Worm (Caenorhabditis elegans) whole organism, L1 larva: ENCODE data around the gene ZK1240.9.

ENCODE experiments used
- C04F5.9 ChIP-seq: sonication (generic microtip); optimal IDR thresholded peaks from 2 replicates; lab custom pipeline; 2016; ENCODE audit warnings: missing genetic modification characterization, missing compliant biosample characterization
- C34B4.2 ChIP-seq: sonication (generic microtip); optimal IDR thresholded peaks from 2 replicates; lab custom pipeline; 2017; ENCODE audit warnings: mild to moderate bottlenecking, missing genetic modification characterization, missing compliant biosample characterization
- F16B12.6 ChIP-seq: fragments of 150-350 bp; optimal IDR thresholded peaks from 2 replicates; lab custom pipeline; 2014; ENCODE audit warnings: missing biosample characterization, missing genetic modification characterization
- alr-1 ChIP-seq: fragments of 200-800 bp; sonication (Bioruptor generic); optimal IDR thresholded peaks from 2 replicates; lab custom pipeline; 2018; ENCODE audit warnings: borderline replicate concordance, mild to moderate bottlenecking, missing genetic modification characterization, missing compliant biosample characterization
- aly-2 ChIP-seq: fragments of 150-350 bp; optimal IDR thresholded peaks from 2 replicates; lab custom pipeline; 2014; ENCODE audit warnings: missing biosample characterization, missing genetic modification characterization
- ama-1 ChIP-seq: fragments of 150-350 bp; optimal IDR thresholded peaks from 2 replicates; lab custom pipeline; 2014
- ceh-8 ChIP-seq: fragments of 200-800 bp; sonication (Bioruptor generic); optimal IDR thresholded peaks from 2 replicates; lab custom pipeline; 2018; ENCODE audit warnings: mild to moderate bottlenecking, missing genetic modification characterization, moderate library complexity, missing compliant biosample characterization
- ceh-88 ChIP-seq: fragments of 200-800 bp; sonication (Bioruptor generic); IDR thresholded peaks from 2 replicates; pipeline ENCODE4 v1.3.6; 2022; ENCODE audit warnings: missing genetic modification characterization, missing compliant biosample characterization
- ces-1 ChIP-seq: fragments of 150-350 bp; optimal IDR thresholded peaks from 2 replicates; lab custom pipeline; 2014; ENCODE audit warnings: missing biosample characterization, missing genetic modification reagents, missing genetic modification characterization
- dpl-1 ChIP-seq, 3 experiments: fragments of 150-350 bp in 2 of 3; sonication (generic microtip) in 1 of 3; optimal IDR thresholded peaks; 2 replicates each; lab custom pipeline; 2014 to 2017; ENCODE audit warnings: missing biosample characterization in 3 of 3, missing genetic modification characterization in 3 of 3, missing genetic modification reagents in 3 of 3
- egl-13 ChIP-seq: sonication (generic microtip); optimal IDR thresholded peaks from 2 replicates; lab custom pipeline; 2016; ENCODE audit warnings: missing genotype, missing genetic modification reagents, missing genetic modification characterization, missing compliant biosample characterization
- fkh-4 ChIP-seq: sonication (generic microtip); optimal IDR thresholded peaks from 2 replicates; lab custom pipeline; 2016; ENCODE audit warnings: missing compliant biosample characterization, missing genetic modification characterization, borderline replicate concordance
- fkh-8 ChIP-seq: sonication (generic microtip); optimal IDR thresholded peaks from 2 replicates; lab custom pipeline; 2016; ENCODE audit warnings: mild to moderate bottlenecking, missing genetic modification characterization, missing compliant biosample characterization
- irx-1 ChIP-seq: sonication (generic microtip); optimal IDR thresholded peaks from 2 replicates; lab custom pipeline; 2016; ENCODE audit warnings: missing genetic modification characterization, missing compliant biosample characterization
- jun-1 ChIP-seq: fragments of 150-350 bp; optimal IDR thresholded peaks from 2 replicates; lab custom pipeline; 2014; ENCODE audit warnings: missing biosample characterization, missing genetic modification reagents, missing genetic modification characterization
- lin-14 ChIP-seq: fragments of 200-800 bp; sonication (Bioruptor generic); optimal IDR thresholded peaks from 2 replicates; lab custom pipeline; 2018; ENCODE audit warnings: mild to moderate bottlenecking, missing genetic modification characterization, moderate library complexity, missing compliant biosample characterization
- lir-3 ChIP-seq: sonication (generic microtip); optimal IDR thresholded peaks from 2 replicates; lab custom pipeline; 2016; ENCODE audit warnings: mild to moderate bottlenecking, missing genetic modification characterization, moderate library complexity, missing compliant biosample characterization; ENCODE audit not compliant: poor library complexity
- lsy-2 ChIP-seq, 2 experiments: fragments of 150-350 bp; optimal IDR thresholded peaks; 2 replicates each; lab custom pipeline; 2014; ENCODE audit warnings: missing biosample characterization in 2 of 2, missing genetic modification characterization in 2 of 2
- mab-9 ChIP-seq: fragments of 200-800 bp; sonication (Bioruptor generic); IDR thresholded peaks from 2 replicates; pipeline ENCODE4 v1.3.6; 2022; ENCODE audit warnings: missing genetic modification reagents, missing genetic modification characterization, missing compliant biosample characterization
- mep-1 ChIP-seq: fragments of 150-350 bp; optimal IDR thresholded peaks from 2 replicates; lab custom pipeline; 2014; ENCODE audit warnings: missing biosample characterization, missing genetic modification characterization
- nhr-12 ChIP-seq: sonication (generic microtip); optimal IDR thresholded peaks from 2 replicates; lab custom pipeline; 2017; ENCODE audit warnings: missing biosample characterization, missing genetic modification characterization
- nhr-19 ChIP-seq: fragments of 200-800 bp; sonication (Bioruptor generic); conservative IDR thresholded peaks from 2 replicates; pipeline ENCODE4 v1.3.6; 2022; ENCODE audit warnings: missing genetic modification characterization, missing compliant biosample characterization
- nhr-237 ChIP-seq: fragments of 150-350 bp; optimal IDR thresholded peaks from 2 replicates; lab custom pipeline; 2014; ENCODE audit warnings: missing biosample characterization, missing genetic modification characterization
- nhr-28 ChIP-seq: fragments of 150-350 bp; optimal IDR thresholded peaks from 2 replicates; lab custom pipeline; 2014; ENCODE audit warnings: missing biosample characterization, missing genetic modification characterization
- nhr-71 ChIP-seq: sonication (generic microtip); optimal IDR thresholded peaks from 2 replicates; lab custom pipeline; 2016; ENCODE audit warnings: mild to moderate bottlenecking, missing genetic modification characterization, moderate library complexity, missing compliant biosample characterization
- nhr-76 ChIP-seq: sonication (generic microtip); optimal IDR thresholded peaks from 2 replicates; lab custom pipeline; 2017; ENCODE audit warnings: missing biosample characterization, missing genetic modification characterization
- nhr-77 ChIP-seq: fragments of 150-350 bp; optimal IDR thresholded peaks from 2 replicates; lab custom pipeline; 2014; ENCODE audit warnings: missing biosample characterization, missing genetic modification characterization
- nhr-90 ChIP-seq: sonication (generic microtip); optimal IDR thresholded peaks from 2 replicates; lab custom pipeline; 2016; ENCODE audit warnings: mild to moderate bottlenecking, missing genetic modification characterization, missing compliant biosample characterization; ENCODE audit not compliant: poor library complexity
- pax-3 ChIP-seq: fragments of 200-800 bp; sonication (Bioruptor generic); optimal IDR thresholded peaks from 2 replicates; lab custom pipeline; 2018; ENCODE audit warnings: mild to moderate bottlenecking, missing genetic modification characterization, moderate library complexity, missing compliant biosample characterization
- pqm-1 ChIP-seq: sonication (generic microtip); optimal IDR thresholded peaks from 3 replicates; lab custom pipeline; 2017; ENCODE audit warnings: missing biosample characterization, missing genetic modification characterization
- rnt-1 ChIP-seq: sonication (generic microtip); optimal IDR thresholded peaks from 2 replicates; lab custom pipeline; 2016; ENCODE audit warnings: mild to moderate bottlenecking, missing genetic modification characterization, moderate library complexity, missing compliant biosample characterization
- skn-1 ChIP-seq: fragments of 150-350 bp; optimal IDR thresholded peaks from 2 replicates; lab custom pipeline; 2014; ENCODE audit warnings: missing biosample characterization, missing genetic modification characterization
- snpc-4 ChIP-seq: fragments of 150-350 bp; optimal IDR thresholded peaks from 2 replicates; lab custom pipeline; 2014; ENCODE audit warnings: missing biosample characterization, missing genetic modification characterization
- sox-4 ChIP-seq: sonication (generic microtip); optimal IDR thresholded peaks from 2 replicates; lab custom pipeline; 2016; ENCODE audit warnings: missing genetic modification characterization, missing compliant biosample characterization
- tbx-2 ChIP-seq: sonication (generic microtip); optimal IDR thresholded peaks from 2 replicates; lab custom pipeline; 2016; ENCODE audit warnings: missing genetic modification characterization, missing compliant biosample characterization
- tlp-1 ChIP-seq: fragments of 150-350 bp; optimal IDR thresholded peaks from 2 replicates; lab custom pipeline; 2014; ENCODE audit warnings: missing biosample characterization, missing genetic modification characterization
- unc-30 ChIP-seq: sonication (generic microtip); optimal IDR thresholded peaks from 2 replicates; lab custom pipeline; 2017; ENCODE audit warnings: missing biosample characterization, missing genetic modification characterization
- unc-62 ChIP-seq: fragments of 150-350 bp; optimal IDR thresholded peaks from 2 replicates; lab custom pipeline; 2014; ENCODE audit warnings: missing biosample characterization, missing genetic modification reagents, missing genetic modification characterization
- unc-86 ChIP-seq: sonication (generic microtip); optimal IDR thresholded peaks from 2 replicates; lab custom pipeline; 2016; ENCODE audit warnings: missing genetic modification characterization, missing compliant biosample characterization
- unc-98 ChIP-seq: fragments of 200-800 bp; sonication (Bioruptor generic); IDR thresholded peaks from 2 replicates; pipeline ENCODE4 v1.3.6; 2022; ENCODE audit warnings: missing genetic modification characterization, missing compliant biosample characterization
- vab-15 ChIP-seq: sonication (generic microtip); optimal IDR thresholded peaks from 2 replicates; lab custom pipeline; 2017; ENCODE audit warnings: missing genotype, mild to moderate bottlenecking, missing genetic modification characterization, missing compliant biosample characterization
- zip-4 ChIP-seq: fragments of 200-800 bp; sonication (Bioruptor generic); optimal IDR thresholded peaks from 2 replicates; lab custom pipeline; 2018; ENCODE audit warnings: mild to moderate bottlenecking, missing genetic modification characterization, moderate library complexity, missing compliant biosample characterization
- ztf-4 ChIP-seq: fragments of 150-350 bp; optimal IDR thresholded peaks from 2 replicates; lab custom pipeline; 2014; ENCODE audit warnings: missing biosample characterization, missing genetic modification characterization

Gene ZK1240.9

ce11 chrII:2342004-2342479, 24.1 kb downstream of the ZK1240.9 start, which contains the start of gene F43C11.6 (continued):
- TF ChIP-seq lir-3 (tag; lab: Kevin White, UChicago) (no peak), nhr-28 (no peak), skn-1 (tag; lab: Kevin White, UChicago) (peak; percentile 23), unc-62 (GFP tag; lab: Kevin White, UChicago) (no peak), C34B4.2 (no peak), nhr-12 (tag; lab: Kevin White, UChicago) (no peak), nhr-90 (tag; lab: Kevin White, UChicago) (no peak), lin-14 (no peak), aly-2 (tag; lab: Kevin White, UChicago) (no peak), fkh-8 (no peak), unc-86 (tag; lab: Kevin White, UChicago) (no peak), nhr-237 (tag; lab: Kevin White, UChicago) (no peak), pax-3 (tag; lab: Kevin White, UChicago) (no peak), mep-1 (tag; lab: Kevin White, UChicago) (no peak), nhr-77 (tag; lab: Kevin White, UChicago) (no peak), lsy-2 (tag; optimal IDR thresholded peaks at IDR 0.05; lab: Kevin White, UChicago) (peak; percentile 37 to 73), irx-1 (no peak), sox-4 (tag; lab: Kevin White, UChicago) (no peak), tlp-1 (tag; lab: Kevin White, UChicago) (no peak), mab-9 (GFP tag; lab: Robert Waterston, UW) (no peak), nhr-71 (no peak), ceh-8 (no peak), dpl-1 (GFP tag; optimal IDR thresholded peaks at IDR 0.05; lab: Kevin White, UChicago) (peak; percentile 35 to 76 (median 37)), zip-4 (GFP tag; lab: Kevin White, UChicago) (no peak), C04F5.9 (tag; lab: Kevin White, UChicago) (no peak), tbx-2 (no peak), ces-1 (GFP tag; lab: Kevin White, UChicago) (no peak), rnt-1 (peak; percentile 81), ceh-88 (GFP tag; lab: Robert Waterston, UW) (no peak), pqm-1 (tag; lab: Kevin White, UChicago) (no peak), F16B12.6 (peak; percentile 48), snpc-4 (tag; lab: Kevin White, UChicago) (no peak)

DNA sequence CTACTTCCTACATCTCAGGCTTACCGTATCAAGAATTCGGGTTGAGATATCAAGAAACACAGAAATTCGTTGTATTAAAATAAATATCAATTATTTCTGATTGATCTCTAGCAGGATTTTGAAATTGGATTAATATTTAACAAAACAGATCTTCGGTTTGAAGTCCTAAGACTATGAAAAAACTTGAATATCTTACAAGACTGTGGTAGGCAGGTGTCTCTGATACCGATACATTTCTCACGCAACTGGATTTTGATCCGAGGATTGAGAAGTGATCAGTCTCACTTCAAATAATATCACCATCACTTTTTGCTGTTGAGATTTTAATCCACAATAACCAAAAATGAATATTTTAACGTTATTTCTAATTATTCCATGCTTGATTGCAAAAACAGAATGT, 28.7 kb downstream of the ZK1240.9 start, which contains the start of gene F43C11.4:
Gene F43C11.4 (plus strand): TSS at position 301 of the 400 bp plus-strand sequence.
- TF ChIP-seq jun-1 (tag; lab: Kevin White, UChicago) (no peak), fkh-4 (tag; lab: Kevin White, UChicago) (no peak), fkh-8 (no peak), unc-62 (GFP tag; lab: Kevin White, UChicago) (no peak), pqm-1 (tag; lab: Kevin White, UChicago) (no peak), ces-1 (GFP tag; lab: Kevin White, UChicago) (no peak), vab-15 (no peak), aly-2 (tag; lab: Kevin White, UChicago) (no peak), unc-30 (tag; lab: Kevin White, UChicago) (no peak), ztf-4 (tag; lab: Kevin White, UChicago) (no peak), ama-1 (lab: Kevin White, UChicago) (no peak), egl-13 (no peak), alr-1 (no peak), unc-98 (no peak), pax-3 (tag; lab: Kevin White, UChicago) (no peak), nhr-90 (tag; lab: Kevin White, UChicago) (no peak), mab-9 (GFP tag; lab: Robert Waterston, UW) (no peak), nhr-19 (GFP tag; lab: Robert Waterston, UW) (no peak), dpl-1 (GFP tag; optimal IDR thresholded peaks at IDR 0.05; lab: Kevin White, UChicago) (no peak), nhr-76 (no peak)
- TF ChIP-seq, all 84 proteins: peak for 0
